Worm (Caenorhabditis elegans) whole organism, young adult: ENCODE measurements around the gene hsp-12.3.

Source experiments
- B0019.2 ChIP-seq: fragments of 200-800 bp; sonication (Bioruptor generic); conservative IDR thresholded peaks from 2 replicates; pipeline ENCODE4 v1.3.6; 2022; ENCODE audit warnings: missing genetic modification reagents, missing genetic modification characterization, missing compliant biosample characterization
- B0261.1 ChIP-seq: sonication (generic microtip); optimal IDR thresholded peaks from 2 replicates; lab custom pipeline; 2016; ENCODE audit warnings: mild to moderate bottlenecking, missing genetic modification characterization, moderate library complexity, missing compliant biosample characterization
- B0336.3 ChIP-seq: fragments of 200-800 bp; sonication (Bioruptor generic); IDR thresholded peaks from 2 replicates; pipeline ENCODE4 v1.3.6; 2022; ENCODE audit warnings: missing genetic modification characterization, missing compliant biosample characterization
- F22D6.2 ChIP-seq: sonication (generic microtip); optimal IDR thresholded peaks from 2 replicates; lab custom pipeline; 2016; ENCODE audit warnings: mild to moderate bottlenecking, missing genetic modification characterization, missing compliant biosample characterization
- F23B12.7 ChIP-seq: sonication (generic microtip); optimal IDR thresholded peaks from 2 replicates; lab custom pipeline; 2017; ENCODE audit warnings: missing genetic modification characterization, mild to moderate bottlenecking, missing compliant biosample characterization, antibody characterized with exemption, moderate library complexity; ENCODE audit not compliant: insufficient read depth
- F37B4.10 ChIP-seq: fragments of 200-800 bp; sonication (Bioruptor generic); IDR thresholded peaks from 2 replicates; pipeline ENCODE4 v1.3.6; 2022; ENCODE audit warnings: missing genetic modification characterization, missing compliant biosample characterization
- F49E8.2 ChIP-seq: sonication (generic microtip); optimal IDR thresholded peaks from 3 replicates; lab custom pipeline; 2017; ENCODE audit warnings: missing genetic modification characterization, mild to moderate bottlenecking, missing compliant biosample characterization, antibody characterized with exemption, moderate library complexity; ENCODE audit not compliant: insufficient read depth
- F52B5.7 ChIP-seq: sonication (generic microtip); optimal IDR thresholded peaks from 2 replicates; lab custom pipeline; 2016; ENCODE audit warnings: mild to moderate bottlenecking, missing genetic modification characterization, missing compliant biosample characterization
- T07F8.4 ChIP-seq: sonication (generic microtip); optimal IDR thresholded peaks from 2 replicates; lab custom pipeline; 2016; ENCODE audit warnings: mild to moderate bottlenecking, missing genetic modification characterization, moderate library complexity, missing compliant biosample characterization
- Y53F4B.3 ChIP-seq: fragments of 200-800 bp; sonication (Bioruptor generic); IDR thresholded peaks from 2 replicates; pipeline ENCODE4 v1.3.6; 2022; ENCODE audit warnings: missing genetic modification reagents, missing genetic modification characterization, missing compliant biosample characterization
- Y56A3A.18 ChIP-seq: fragments of 200-800 bp; sonication (Bioruptor generic); IDR thresholded peaks from 2 replicates; pipeline ENCODE4 v1.3.6; 2022; ENCODE audit warnings: missing genetic modification reagents, missing genetic modification characterization, missing compliant biosample characterization
- Y79H2A.3 ChIP-seq: fragments of 200-800 bp; sonication (Bioruptor generic); conservative IDR thresholded peaks from 2 replicates; pipeline ENCODE4 v1.3.6; 2022; ENCODE audit warnings: missing genetic modification reagents, missing genetic modification characterization, missing compliant biosample characterization
- Y95B8A.8 ChIP-seq: fragments of 200-800 bp; sonication (Bioruptor generic); IDR thresholded peaks from 2 replicates; pipeline ENCODE4 v1.3.6; 2022; ENCODE audit warnings: missing genetic modification reagents, missing genetic modification characterization, missing compliant biosample characterization
- akir-1 ChIP-seq: fragments of 200-800 bp; sonication (Bioruptor generic); optimal IDR thresholded peaks from 2 replicates; lab custom pipeline; 2018; ENCODE audit warnings: mild to moderate bottlenecking, missing genetic modification characterization, moderate library complexity, missing compliant biosample characterization
- ama-1 ChIP-seq, 3 experiments: fragments of 150-350 bp in 1 of 3; sonication (generic microtip) in 2 of 3; optimal IDR thresholded peaks; 2 replicates each; lab custom pipeline; 2014 to 2018; ENCODE audit warnings: missing biosample characterization in 2 of 3, missing genetic modification characterization in 2 of 3, missing genetic modification reagents in 2 of 3
- atf-7 ChIP-seq: sonication (generic microtip); optimal IDR thresholded peaks from 2 replicates; lab custom pipeline; 2017; ENCODE audit warnings: mild to moderate bottlenecking, missing genetic modification characterization, missing compliant biosample characterization
- attf-3 ChIP-seq: fragments of 200-800 bp; sonication (Bioruptor generic); conservative IDR thresholded peaks from 2 replicates; pipeline ENCODE4 v1.3.6; 2022; ENCODE audit warnings: missing genetic modification reagents, missing genetic modification characterization, missing compliant biosample characterization
- attf-6 ChIP-seq: fragments of 200-800 bp; sonication (Bioruptor generic); IDR thresholded peaks from 2 replicates; pipeline ENCODE4 v1.3.6; 2022; ENCODE audit warnings: missing genetic modification reagents, missing genetic modification characterization, missing compliant biosample characterization
- bed-1 ChIP-seq: fragments of 200-800 bp; sonication (Bioruptor generic); IDR thresholded peaks from 2 replicates; pipeline ENCODE4 v1.3.6; 2022; ENCODE audit warnings: missing genetic modification reagents, missing genetic modification characterization, missing compliant biosample characterization
- ceh-100 ChIP-seq: fragments of 200-800 bp; sonication (Bioruptor generic); IDR thresholded peaks from 2 replicates; pipeline ENCODE4 v1.3.6; 2022; ENCODE audit warnings: missing genetic modification reagents, missing genetic modification characterization, missing compliant biosample characterization
- ceh-58 ChIP-seq: fragments of 200-800 bp; sonication (Bioruptor generic); IDR thresholded peaks from 2 replicates; pipeline ENCODE4 v1.3.6; 2022; ENCODE audit warnings: missing genetic modification characterization, missing compliant biosample characterization
- dpff-1 ChIP-seq: sonication (generic microtip); optimal IDR thresholded peaks from 2 replicates; lab custom pipeline; 2017; ENCODE audit warnings: mild to moderate bottlenecking, missing genetic modification characterization, missing compliant biosample characterization
- dpl-1 ChIP-seq: fragments of 150-350 bp; optimal IDR thresholded peaks from 2 replicates; lab custom pipeline; 2014; ENCODE audit warnings: missing biosample characterization, missing genetic modification reagents, missing genetic modification characterization
- efl-1 ChIP-seq: fragments of 150-350 bp; optimal IDR thresholded peaks from 2 replicates; lab custom pipeline; 2014; ENCODE audit warnings: missing biosample characterization, missing genetic modification reagents, missing genetic modification characterization
- egl-18 ChIP-seq: fragments of 200-800 bp; sonication (Bioruptor generic); IDR thresholded peaks from 2 replicates; pipeline ENCODE4 v1.3.6; 2022; ENCODE audit warnings: missing genetic modification reagents, missing genetic modification characterization, missing compliant biosample characterization
- egrh-3 ChIP-seq: fragments of 200-800 bp; sonication (Bioruptor generic); IDR thresholded peaks from 2 replicates; pipeline ENCODE4 v1.3.6; 2022; ENCODE audit warnings: missing genetic modification reagents, missing genetic modification characterization, missing compliant biosample characterization
- ekl-4 ChIP-seq: fragments of 200-800 bp; sonication (Bioruptor generic); IDR thresholded peaks from 2 replicates; pipeline ENCODE4 v1.3.6; 2022; ENCODE audit warnings: missing genetic modification reagents, missing genetic modification characterization, missing compliant biosample characterization
- hlh-12 ChIP-seq: sonication (generic microtip); optimal IDR thresholded peaks from 2 replicates; lab custom pipeline; 2016; ENCODE audit warnings: missing genetic modification characterization, missing compliant biosample characterization
- hmg-1.2 ChIP-seq: fragments of 200-800 bp; sonication (Bioruptor generic); IDR thresholded peaks from 2 replicates; pipeline ENCODE4 v1.3.6; 2022; ENCODE audit warnings: missing genetic modification reagents, missing genetic modification characterization, missing compliant biosample characterization
- hmg-20 ChIP-seq: fragments of 200-800 bp; sonication (Bioruptor generic); IDR thresholded peaks from 2 replicates; pipeline ENCODE4 v1.3.6; 2022; ENCODE audit warnings: missing genetic modification reagents, missing genetic modification characterization, missing compliant biosample characterization
- hsf-1 ChIP-seq: fragments of 200-800 bp; sonication (Bioruptor generic); IDR thresholded peaks from 2 replicates; pipeline ENCODE4 v1.3.6; 2022; ENCODE audit warnings: missing genetic modification reagents, missing genetic modification characterization, missing compliant biosample characterization
- let-607 ChIP-seq, 2 experiments: fragments of 200-800 bp in 1 of 2; sonication (Bioruptor generic) in 1 of 2; sonication (generic microtip) in 1 of 2; optimal IDR thresholded peaks; 2 replicates each; lab custom pipeline; 2016 to 2018; ENCODE audit warnings: mild to moderate bottlenecking in 2 of 2, missing compliant biosample characterization in 2 of 2, missing genetic modification characterization in 2 of 2, moderate library complexity in 2 of 2, missing genotype in 1 of 2
- lin-54 ChIP-seq: fragments of 200-800 bp; sonication (Bioruptor generic); optimal IDR thresholded peaks from 2 replicates; lab custom pipeline; 2018; ENCODE audit warnings: mild to moderate bottlenecking, missing genetic modification characterization, missing compliant biosample characterization
- lir-1 ChIP-seq: fragments of 200-800 bp; sonication (Bioruptor generic); conservative IDR thresholded peaks from 2 replicates; pipeline ENCODE4 v1.3.6; 2022; ENCODE audit warnings: missing genetic modification reagents, missing genetic modification characterization, missing compliant biosample characterization
- lsl-1 ChIP-seq: fragments of 200-800 bp; sonication (Bioruptor generic); optimal IDR thresholded peaks from 2 replicates; lab custom pipeline; 2018; ENCODE audit warnings: mild to moderate bottlenecking, missing genetic modification characterization, moderate library complexity, missing compliant biosample characterization
- madf-3 ChIP-seq: fragments of 200-800 bp; sonication (Bioruptor generic); IDR thresholded peaks from 2 replicates; pipeline ENCODE4 v1.3.6; 2022; ENCODE audit warnings: missing genetic modification reagents, missing genetic modification characterization, missing compliant biosample characterization
- mcd-1 ChIP-seq: fragments of 200-800 bp; sonication (Bioruptor generic); IDR thresholded peaks from 2 replicates; pipeline ENCODE4 v1.3.6; 2022; ENCODE audit warnings: missing genetic modification reagents, missing genetic modification characterization, missing compliant biosample characterization
- mes-4 ChIP-seq: sonication (generic microtip); optimal IDR thresholded peaks from 2 replicates; lab custom pipeline; 2016; ENCODE audit warnings: missing genotype, missing genetic modification characterization, missing compliant biosample characterization
- nfya-1 ChIP-seq: sonication (generic microtip); optimal IDR thresholded peaks from 2 replicates; lab custom pipeline; 2017; ENCODE audit warnings: antibody characterized with exemption, missing compliant biosample characterization, missing genetic modification characterization, borderline replicate concordance; ENCODE audit not compliant: insufficient read depth
- pbrm-1 ChIP-seq: fragments of 200-800 bp; sonication (Bioruptor generic); IDR thresholded peaks from 2 replicates; pipeline ENCODE4 v1.3.6; 2022; ENCODE audit warnings: missing genetic modification reagents, missing genetic modification characterization, missing compliant biosample characterization
- rec-8 ChIP-seq, 2 experiments: sonication (generic microtip); optimal IDR thresholded peaks; 2 replicates each; lab custom pipeline; 2016; ENCODE audit warnings: mild to moderate bottlenecking in 2 of 2, missing genetic modification characterization in 2 of 2, missing genetic modification reagents in 2 of 2, missing genotype in 2 of 2, missing biosample characterization in 1 of 2, missing compliant biosample characterization in 1 of 2, moderate library complexity in 1 of 2
- snpc-1.3 ChIP-seq: sonication (generic microtip); optimal IDR thresholded peaks from 2 replicates; lab custom pipeline; 2017; ENCODE audit warnings: missing genetic modification characterization, mild to moderate bottlenecking, missing compliant biosample characterization, antibody characterized with exemption, moderate library complexity, missing genotype, missing genetic modification reagents; ENCODE audit not compliant: insufficient read depth
- somi-1 ChIP-seq: fragments of 200-800 bp; sonication (Bioruptor generic); optimal IDR thresholded peaks from 2 replicates; lab custom pipeline; 2018; ENCODE audit warnings: mild to moderate bottlenecking, missing genetic modification characterization, missing compliant biosample characterization
- tlf-1 ChIP-seq: fragments of 200-800 bp; sonication (Bioruptor generic); optimal IDR thresholded peaks from 2 replicates; lab custom pipeline; 2018; ENCODE audit warnings: mild to moderate bottlenecking, missing genetic modification characterization, missing compliant biosample characterization
- ztf-25 ChIP-seq: fragments of 200-800 bp; sonication (Bioruptor generic); IDR thresholded peaks from 2 replicates; pipeline ENCODE4 v1.3.6; 2022; ENCODE audit warnings: missing genetic modification reagents, missing genetic modification characterization, missing compliant biosample characterization

The hsp-12.3 gene

ce11 chrIV:9477135-9477928, 32.0 kb upstream of the hsp-12.3 start, which contains the start of gene wrt-3 (continued):
- TF ChIP-seq ekl-4 (no peak; the same call in 1 of the 2 replicates), hmg-20 (GFP tag; lab: Robert Waterston, UW) (peak; percentile 78; the same call in 1 of the 2 replicates), F49E8.2 (tag; lab: Kevin White, UChicago) (no peak), egrh-3 (GFP tag; lab: Robert Waterston, UW) (no peak; the same call in 1 of the 2 replicates), ceh-100 (GFP tag; lab: Robert Waterston, UW) (no peak; the same call in 1 of the 2 replicates), lin-54 (GFP tag; lab: Kevin White, UChicago) (peak; percentile 75), nfya-1 (tag; lab: Kevin White, UChicago) (no peak), F37B4.10 (GFP tag; lab: Robert Waterston, UW) (no peak), egl-18 (GFP tag; lab: Robert Waterston, UW) (peak; percentile 62; the same call in 1 of the 2 replicates), dpff-1 (tag; lab: Kevin White, UChicago) (peak; percentile 77), let-607 (tag; optimal IDR thresholded peaks at IDR 0.05; lab: Kevin White, UChicago) (peak; percentile 65 to 67), T07F8.4 (tag; lab: Kevin White, UChicago) (peak; percentile 88), ama-1 (optimal IDR thresholded peaks at IDR 0.05; lab: Kevin White, UChicago) (no peak), ama-1 (GFP tag; optimal IDR thresholded peaks at IDR 0.05; lab: Kevin White, UChicago) (peak; percentile 74 to 96), ztf-25 (GFP tag; lab: Robert Waterston, UW) (no peak; the same call in 1 of the 2 replicates), F52B5.7 (peak; percentile 95), lsl-1 (GFP tag; lab: Kevin White, UChicago) (no peak), F22D6.2 (peak; percentile 22), Y95B8A.8 (GFP tag; lab: Robert Waterston, UW) (no peak), hlh-12 (tag; lab: Kevin White, UChicago) (peak; percentile 90), somi-1 (GFP tag; lab: Kevin White, UChicago) (peak; percentile 66), B0336.3 (GFP tag; lab: Robert Waterston, UW) (no peak), F23B12.7 (tag; lab: Kevin White, UChicago) (peak; percentile 53), hsf-1 (GFP tag; lab: Robert Waterston, UW) (peak; percentile 55; the same call in 1 of the 2 replicates), hmg-1.2 (peak; percentile 71), B0019.2 (0 out of 2 replicates have a peak, but pooled peaks have one; percentile 37), attf-6 (GFP tag; lab: Robert Waterston, UW) (peak; percentile 87), mes-4 (tag; lab: Kevin White, UChicago) (peak; percentile 87), Y53F4B.3 (no peak), mcd-1 (GFP tag; lab: Robert Waterston, UW) (no peak; the same call in 1 of the 2 replicates), bed-1 (GFP tag; lab: Robert Waterston, UW) (no peak), ceh-58 (GFP tag; lab: Robert Waterston, UW) (0 out of 2 replicates have a peak, but pooled peaks have one; percentile 80), Y79H2A.3 (no peak), tlf-1 (GFP tag; lab: Kevin White, UChicago) (peak; percentile 59), efl-1 (no peak), pbrm-1 (no peak; the same call in none of the 2 replicates), atf-7 (tag; lab: Kevin White, UChicago) (peak; percentile 66), madf-3 (peak; percentile 84), lir-1 (no peak), Y56A3A.18 (GFP tag; lab: Robert Waterston, UW) (no peak; the same call in 1 of the 2 replicates), B0261.1 (tag; lab: Kevin White, UChicago) (peak; percentile 97), akir-1 (GFP tag; lab: Kevin White, UChicago) (peak; percentile 79), snpc-1.3 (peak; percentile 96), rec-8 (tag; optimal IDR thresholded peaks at IDR 0.05; lab: Kevin White, UChicago) (peak; percentile 93 to 95), dpl-1 (peak; percentile 19), attf-3 (GFP tag; lab: Robert Waterston, UW) (0 out of 2 replicates have a peak, but pooled peaks have one; percentile 52)
